Worm (Caenorhabditis elegans) whole organism, L1 larva: ENCODE results near the gene F18E3.13.

Source experiments
- ceh-82 ChIP-seq, 3 experiments: fragments of 150-350 bp in 1 of 3; sonication (generic microtip) in 2 of 3; optimal IDR thresholded peaks; 2 replicates each; lab custom pipeline; 2014 to 2017; ENCODE audit warnings: missing biosample characterization in 3 of 3, missing genetic modification characterization in 3 of 3
- skn-1 ChIP-seq: fragments of 150-350 bp; optimal IDR thresholded peaks from 2 replicates; lab custom pipeline; 2014; ENCODE audit warnings: missing biosample characterization, missing genetic modification characterization
- sox-4 ChIP-seq: sonication (generic microtip); optimal IDR thresholded peaks from 2 replicates; lab custom pipeline; 2016; ENCODE audit warnings: missing genetic modification characterization, missing compliant biosample characterization

The F18E3.13 gene

DNA sequence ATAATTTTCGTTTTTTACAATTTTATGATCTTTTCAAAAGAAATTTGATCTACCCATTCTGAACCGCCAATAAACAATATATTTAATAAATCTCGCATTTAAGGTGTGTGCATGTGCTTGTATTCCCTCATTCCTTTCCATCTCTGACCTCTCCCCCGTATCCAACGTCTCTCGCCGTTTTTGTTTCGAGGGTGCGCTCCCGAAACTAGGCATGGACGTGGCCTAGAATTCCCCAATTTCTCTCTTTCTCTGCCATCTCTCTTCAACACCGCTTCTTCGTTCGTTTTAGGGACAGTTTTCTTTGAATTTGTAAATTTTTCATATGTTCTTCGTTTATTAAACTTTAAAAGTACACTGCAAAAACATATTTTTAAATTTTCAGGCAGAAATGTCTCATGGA lies 49.5 kb downstream of the F18E3.13 start, which contains the start of gene F25E5.1 (continued):
- peak; percentile 42 to 73 (median 65) for TF ChIP-seq ceh-82 (tag; optimal IDR thresholded peaks at IDR 0.05; lab: Kevin White, UChicago)
- peak; percentile 49 for TF ChIP-seq skn-1 (tag; lab: Kevin White, UChicago)
- peak; percentile 38 for TF ChIP-seq sox-4 (tag; lab: Kevin White, UChicago)
